Fruit fly (Drosophila melanogaster) whole organism, embryonic: ENCODE data around the gene CG15534.

ENCODE experiments used
- Bgb ChIP-seq: fragments of 200-800 bp; sonication (Bioruptor generic); IDR thresholded peaks from 2 replicates; pipeline ENCODE4 v1.3.6; 2022; ENCODE audit warnings: missing biosample characterization, missing genetic modification characterization; ENCODE audit not compliant: partially characterized antibody
- C15 ChIP-seq: fragments of 200-800 bp; sonication (Bioruptor generic); IDR thresholded peaks from 3 replicates; pipeline ENCODE4 v1.3.6; 2022; ENCODE audit warnings: missing biosample characterization, missing genetic modification characterization
- CG10543 ChIP-seq: fragments of 200-800 bp; sonication (Bioruptor generic); optimal IDR thresholded peaks from 3 replicates; lab custom pipeline; 2017; ENCODE audit warnings: missing biosample characterization, mild to moderate bottlenecking, missing genetic modification characterization, moderate library complexity
- CG11696 ChIP-seq: fragments of 200-800 bp; sonication (Bioruptor generic); IDR thresholded peaks from 2 replicates; pipeline ENCODE4 v1.3.6; 2022; ENCODE audit warnings: missing biosample characterization, missing genetic modification characterization
- CG13624 ChIP-seq: fragments of 200-800 bp; sonication (Bioruptor generic); optimal IDR thresholded peaks from 2 replicates; lab custom pipeline; 2016; ENCODE audit warnings: missing biosample characterization, missing genetic modification characterization
- CG18011 ChIP-seq: fragments of 200-800 bp; sonication (Bioruptor generic); optimal IDR thresholded peaks from 2 replicates; lab custom pipeline; 2017; ENCODE audit warnings: missing biosample characterization, missing genetic modification characterization, mild to moderate bottlenecking, moderate library complexity, missing genotype
- CG4820 ChIP-seq: fragments of 200-800 bp; sonication (Bioruptor generic); optimal IDR thresholded peaks from 3 replicates; lab custom pipeline; 2016; ENCODE audit warnings: missing biosample characterization, missing genetic modification characterization
- CG6791 ChIP-seq: fragments of 200-800 bp; sonication (Bioruptor generic); IDR thresholded peaks from 3 replicates; pipeline ENCODE4 v1.3.6; 2022; ENCODE audit warnings: missing biosample characterization, missing genetic modification characterization; ENCODE audit not compliant: partially characterized antibody
- CG7357 ChIP-seq: fragments of 200-800 bp; sonication (Bioruptor generic); IDR thresholded peaks from 3 replicates; pipeline ENCODE4 v1.3.6; 2022; ENCODE audit warnings: missing biosample characterization, missing genetic modification characterization
- CG7987 ChIP-seq: fragments of 200-800 bp; sonication (Bioruptor generic); optimal IDR thresholded peaks from 2 replicates; lab custom pipeline; 2018; ENCODE audit warnings: missing biosample characterization, mild to moderate bottlenecking, missing genetic modification characterization, moderate library complexity
- CG8290 ChIP-seq, 3 experiments: fragments of 200-800 bp; sonication (Bioruptor generic); optimal IDR thresholded peaks; 2 replicates each; lab custom pipeline; 2016 to 2019; ENCODE audit warnings: missing biosample characterization in 3 of 3, missing genetic modification characterization in 3 of 3, mild to moderate bottlenecking in 2 of 3, moderate library complexity in 1 of 3
- CHES-1-like ChIP-seq: fragments of 200-800 bp; sonication (Bioruptor generic); optimal IDR thresholded peaks from 2 replicates; lab custom pipeline; 2016; ENCODE audit warnings: missing biosample characterization, missing genetic modification characterization
- CTCF ChIP-seq: fragments of 200-800 bp; sonication (Bioruptor generic); optimal IDR thresholded peaks from 2 replicates; lab custom pipeline; 2017; ENCODE audit warnings: missing biosample characterization, mild to moderate bottlenecking, missing genetic modification characterization, moderate library complexity
- Dbx ChIP-seq: fragments of 200-800 bp; sonication (Bioruptor generic); IDR thresholded peaks from 3 replicates; pipeline ENCODE4 v1.3.6; 2022; ENCODE audit warnings: missing biosample characterization, missing genetic modification characterization
- Dp ChIP-seq: fragments of 200-800 bp; sonication (Bioruptor generic); optimal IDR thresholded peaks from 2 replicates; lab custom pipeline; 2018; ENCODE audit warnings: missing biosample characterization, mild to moderate bottlenecking, missing genetic modification characterization, moderate library complexity
- HmgD ChIP-seq: fragments of 200-800 bp; sonication (Bioruptor generic); optimal IDR thresholded peaks from 3 replicates; lab custom pipeline; 2016; ENCODE audit warnings: missing biosample characterization, missing genetic modification characterization
- HmgZ ChIP-seq: fragments of 200-800 bp; sonication (Bioruptor generic); optimal IDR thresholded peaks from 2 replicates; lab custom pipeline; 2018; ENCODE audit warnings: missing biosample characterization, mild to moderate bottlenecking, missing genetic modification characterization
- Lhr ChIP-seq: fragments of 200-800 bp; sonication (Bioruptor generic); optimal IDR thresholded peaks from 3 replicates; lab custom pipeline; 2017; ENCODE audit warnings: mild to moderate bottlenecking, missing biosample characterization, missing genetic modification reagents, missing genetic modification characterization
- MBD-R2 ChIP-seq: fragments of 200-800 bp; sonication (Bioruptor generic); IDR thresholded peaks from 2 replicates; pipeline ENCODE4 v1.3.6; 2022; ENCODE audit warnings: missing biosample characterization, missing genetic modification characterization
- MESR4 ChIP-seq: fragments of 200-800 bp; sonication (Bioruptor generic); optimal IDR thresholded peaks from 2 replicates; lab custom pipeline; 2018; ENCODE audit warnings: missing biosample characterization, mild to moderate bottlenecking, missing genetic modification characterization, moderate library complexity
- Pdp1 ChIP-seq, 2 experiments: fragments of 200-800 bp; sonication (Bioruptor generic); optimal IDR thresholded peaks; 3 replicates each; lab custom pipeline; 2016; ENCODE audit warnings: missing biosample characterization in 2 of 2, missing genetic modification characterization in 2 of 2, mild to moderate bottlenecking in 1 of 2, moderate library complexity in 1 of 2
- Sry-β ChIP-seq: fragments of 200-800 bp; sonication (Bioruptor generic); optimal IDR thresholded peaks from 2 replicates; lab custom pipeline; 2018; ENCODE audit warnings: missing biosample characterization, mild to moderate bottlenecking, missing genetic modification characterization, moderate library complexity
- Stat92E ChIP-seq, 3 experiments: fragments of >200 bp in 2 of 3; fragments of 200-800 bp in 1 of 3; sonication (Bioruptor generic) in 1 of 3; optimal IDR thresholded peaks; 2 replicates each; lab custom pipeline; 2017 to 2019; ENCODE audit warnings: missing biosample characterization in 3 of 3, missing genetic modification characterization in 3 of 3, mild to moderate bottlenecking in 1 of 3, moderate library complexity in 1 of 3
- Trl ChIP-seq, 3 experiments: fragments of >200 bp in 2 of 3; fragments of 200-800 bp in 1 of 3; sonication (Bioruptor generic) in 1 of 3; optimal IDR thresholded peaks; 2 replicates in 1 of 3; 3 replicates in 2 of 3; lab custom pipeline; 2016 to 2017; ENCODE audit warnings: missing biosample characterization in 1 of 3, missing genetic modification characterization in 1 of 3
- YL-1 ChIP-seq: fragments of 200-800 bp; sonication (Bioruptor generic); optimal IDR thresholded peaks from 3 replicates; lab custom pipeline; 2017; ENCODE audit warnings: missing biosample characterization, mild to moderate bottlenecking, missing genetic modification characterization
- amos ChIP-seq: fragments of 200-800 bp; sonication (Bioruptor generic); IDR thresholded peaks from 2 replicates; pipeline ENCODE4 v1.3.6; 2022; ENCODE audit warnings: missing biosample characterization, missing genetic modification characterization; ENCODE audit not compliant: partially characterized antibody
- chinmo ChIP-seq: fragments of 200-800 bp; sonication (Bioruptor generic); IDR thresholded peaks from 4 replicates; pipeline ENCODE4 v1.3.6; 2022; ENCODE audit warnings: missing biosample characterization, missing genetic modification characterization; ENCODE audit not compliant: partially characterized antibody
- ci ChIP-seq: fragments of 200-800 bp; sonication (Bioruptor generic); IDR thresholded peaks from 3 replicates; pipeline ENCODE4 v1.3.6; 2022; ENCODE audit warnings: missing biosample characterization, missing genetic modification characterization
- crc ChIP-seq: fragments of 200-800 bp; sonication (Bioruptor generic); optimal IDR thresholded peaks from 2 replicates; lab custom pipeline; 2016; ENCODE audit warnings: missing biosample characterization, missing genetic modification characterization
- crp ChIP-seq, 2 experiments: fragments of 200-800 bp; sonication (Bioruptor generic); optimal IDR thresholded peaks; 2 replicates in 1 of 2; 3 replicates in 1 of 2; lab custom pipeline; 2017; ENCODE audit warnings: missing biosample characterization in 2 of 2, missing genetic modification characterization in 2 of 2, mild to moderate bottlenecking in 1 of 2, moderate library complexity in 1 of 2
- dm ChIP-seq: fragments of 200-800 bp; sonication (Bioruptor generic); optimal IDR thresholded peaks from 3 replicates; lab custom pipeline; 2016; ENCODE audit warnings: missing biosample characterization, missing genetic modification characterization
- ftz-f1 ChIP-seq: fragments of 200-800 bp; sonication (Bioruptor generic); optimal IDR thresholded peaks from 2 replicates; lab custom pipeline; 2016; ENCODE audit warnings: missing biosample characterization, missing genetic modification characterization
- grn ChIP-seq: fragments of 200-800 bp; sonication (Bioruptor generic); optimal IDR thresholded peaks from 3 replicates; lab custom pipeline; 2017; ENCODE audit warnings: missing biosample characterization, missing genetic modification characterization
- gro ChIP-seq: fragments of 200-800 bp; sonication (Bioruptor generic); optimal IDR thresholded peaks from 2 replicates; lab custom pipeline; 2016; ENCODE audit warnings: missing biosample characterization, missing genetic modification characterization
- her ChIP-seq: fragments of 200-800 bp; sonication (Bioruptor generic); optimal IDR thresholded peaks from 2 replicates; lab custom pipeline; 2016; ENCODE audit warnings: missing biosample characterization, missing genetic modification characterization
- kay ChIP-seq: fragments of 200-800 bp; sonication (Bioruptor generic); optimal IDR thresholded peaks from 2 replicates; lab custom pipeline; 2016; ENCODE audit warnings: missing biosample characterization, missing genetic modification characterization
- knrl ChIP-seq: fragments of 200-800 bp; sonication (Bioruptor generic); IDR thresholded peaks from 3 replicates; pipeline ENCODE4 v1.3.6; 2022; ENCODE audit warnings: missing biosample characterization, missing genetic modification characterization; ENCODE audit not compliant: partially characterized antibody
- nom ChIP-seq: fragments of 200-800 bp; sonication (Bioruptor generic); optimal IDR thresholded peaks from 2 replicates; lab custom pipeline; 2017; ENCODE audit warnings: missing biosample characterization, missing genetic modification characterization, mild to moderate bottlenecking, moderate library complexity, missing genetic modification reagents
- pzg ChIP-seq: fragments of 200-800 bp; sonication (Bioruptor generic); optimal IDR thresholded peaks from 3 replicates; lab custom pipeline; 2018; ENCODE audit warnings: missing biosample characterization, mild to moderate bottlenecking, missing genetic modification characterization, moderate library complexity
- schlank ChIP-seq: fragments of 200-800 bp; sonication (Bioruptor generic); optimal IDR thresholded peaks from 2 replicates; lab custom pipeline; 2018; ENCODE audit warnings: missing biosample characterization, mild to moderate bottlenecking, missing genetic modification characterization
- sd ChIP-seq: fragments of 200-800 bp; sonication (Bioruptor generic); optimal IDR thresholded peaks from 3 replicates; lab custom pipeline; 2018; ENCODE audit warnings: missing biosample characterization, mild to moderate bottlenecking, missing genetic modification characterization, moderate library complexity
- seq ChIP-seq: fragments of 200-800 bp; sonication (Bioruptor generic); IDR thresholded peaks from 2 replicates; pipeline ENCODE4 v1.3.6; 2022; ENCODE audit warnings: missing biosample characterization, missing genetic modification characterization
- sna ChIP-seq: fragments of 200-800 bp; sonication (Bioruptor generic); IDR thresholded peaks from 2 replicates; pipeline ENCODE4 v1.3.6; 2022; ENCODE audit warnings: missing biosample characterization, missing genetic modification characterization; ENCODE audit not compliant: partially characterized antibody
- so ChIP-seq: fragments of 200-800 bp; sonication (Bioruptor generic); IDR thresholded peaks from 3 replicates; pipeline ENCODE4 v1.3.6; 2022; ENCODE audit warnings: missing biosample characterization, missing genetic modification characterization
- stwl ChIP-seq: fragments of 200-800 bp; sonication (Bioruptor generic); optimal IDR thresholded peaks from 3 replicates; lab custom pipeline; 2018; ENCODE audit warnings: missing biosample characterization, mild to moderate bottlenecking, missing genetic modification characterization, moderate library complexity
- tgo ChIP-seq: fragments of 200-800 bp; sonication (Bioruptor generic); IDR thresholded peaks from 3 replicates; pipeline ENCODE4 v1.3.6; 2022; ENCODE audit warnings: missing biosample characterization, missing genetic modification characterization
- zen ChIP-seq: fragments of 200-800 bp; sonication (Bioruptor generic); optimal IDR thresholded peaks from 3 replicates; lab custom pipeline; 2018; ENCODE audit warnings: missing biosample characterization, mild to moderate bottlenecking, missing genetic modification characterization, moderate library complexity

The CG15534 gene

DNA sequence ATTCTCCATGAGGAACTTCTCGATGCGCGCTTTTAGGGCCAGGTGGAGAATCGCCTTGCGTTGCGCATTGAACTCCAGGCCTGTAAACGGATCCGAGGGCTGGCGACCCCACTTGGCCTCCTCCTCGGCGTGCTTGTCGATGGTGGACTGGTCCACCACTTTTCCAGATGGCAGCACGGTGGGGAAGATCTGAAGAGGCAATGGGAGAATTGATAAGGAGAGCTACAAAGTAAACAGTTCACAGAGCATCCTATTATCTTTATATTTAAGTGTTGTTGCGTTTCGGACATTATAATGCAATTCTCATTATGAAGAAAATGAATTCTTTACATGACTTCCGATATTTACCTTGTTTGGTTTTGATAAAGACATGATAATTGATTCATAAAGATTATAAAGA, 5.2 kb upstream of the CG15534 start:
- TF ChIP-seq grn (GFP tag; lab: Kevin White, UChicago) (no peak), CG10543 (GFP tag; lab: Kevin White, UChicago) (no peak), C15 (GFP tag; lab: Robert Waterston, UW) (no peak), schlank (tag; lab: Kevin White, UChicago) (no peak), CG11696 (GFP tag; lab: Robert Waterston, UW) (no peak), dm (GFP tag; lab: Kevin White, UChicago) (no peak), seq (no peak)

DNA sequence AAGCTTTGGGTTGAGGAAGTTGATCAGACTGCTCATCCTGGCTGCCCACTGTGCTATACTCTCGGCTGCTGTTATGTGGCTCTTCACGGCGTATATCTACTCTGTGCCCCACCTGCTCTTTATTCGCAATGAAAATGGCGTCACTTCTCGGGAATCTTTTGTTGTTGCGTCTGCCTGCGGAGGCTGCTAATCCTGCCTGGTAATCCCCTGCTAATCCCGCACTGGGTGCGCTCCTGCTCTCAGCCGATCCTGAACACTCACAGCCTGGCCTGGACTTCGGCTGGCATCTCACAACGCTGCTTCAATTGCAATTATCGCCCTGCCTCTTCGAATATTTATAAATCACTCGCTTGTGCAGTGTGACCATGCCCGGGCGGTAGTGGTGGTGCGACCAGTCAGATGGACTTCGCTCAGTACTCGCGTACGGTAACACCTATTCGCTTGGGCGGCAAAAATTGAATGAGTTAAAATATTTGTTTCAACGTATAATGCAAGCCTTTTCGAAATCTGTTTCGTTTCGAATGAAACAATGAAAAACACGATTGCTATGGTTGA, 4.0 kb upstream of the CG15534 start, which contains the start of gene CG2218:
Gene CG2218, minus strand, starts transcription at position 472 of the 555 bp plus-strand sequence.
- TF ChIP-seq gro (peak; percentile 46), Dbx (0 out of 3 replicates have a peak, but pooled peaks have one; percentile 17), CTCF (GFP tag; lab: Kevin White, UChicago) (peak; percentile 54), so (no peak), MESR4 (GFP tag; lab: Kevin White, UChicago) (peak; percentile 93), Sry-β (GFP tag; lab: Kevin White, UChicago) (no peak), HmgD (GFP tag; lab: Kevin White, UChicago) (peak; percentile 76), crc (GFP tag; lab: Kevin White, UChicago) (no peak), chinmo (GFP tag; lab: Robert Waterston, UW) (peak; percentile 30; the same call in 1 of the 4 replicates), CG8290 (GFP tag; optimal IDR thresholded peaks at IDR 0.05; lab: Kevin White, UChicago) (no peak), CG8290 (tag; optimal IDR thresholded peaks at IDR 0.05; lab: Kevin White, UChicago) (no peak), Trl (optimal IDR thresholded peaks at IDR 0.05; lab: Kevin White, UChicago) (no peak), Trl (GFP tag; optimal IDR thresholded peaks at IDR 0.05; lab: Kevin White, UChicago) (no peak), YL-1 (peak; percentile 80), sd (peak; percentile 25), zen (tag; lab: Kevin White, UChicago) (peak; percentile 52), ftz-f1 (GFP tag; lab: Kevin White, UChicago) (peak; percentile 36), tgo (no peak), CG7987 (GFP tag; lab: Kevin White, UChicago) (peak; percentile 26), HmgZ (peak; percentile 78), pzg (GFP tag; lab: Kevin White, UChicago) (peak; percentile 96), CG7357 (GFP tag; lab: Robert Waterston, UW) (no peak), CG6791 (GFP tag; lab: Robert Waterston, UW) (peak; percentile 53; the same call in 1 of the 3 replicates), Pdp1 (GFP tag; optimal IDR thresholded peaks at IDR 0.05; lab: Kevin White, UChicago) (peak in 1 of 2 experiments; percentile 57), CHES-1-like (GFP tag; lab: Kevin White, UChicago) (peak; percentile 25), Bgb (GFP tag; lab: Robert Waterston, UW) (peak; percentile 56), kay (GFP tag; lab: Kevin White, UChicago) (no peak), ci (GFP tag; lab: Robert Waterston, UW) (no peak), MBD-R2 (peak; percentile 72), Stat92E (GFP tag; optimal IDR thresholded peaks at IDR 0.05; lab: Kevin White, UChicago) (peak in 1 of 3 experiments; percentile 58), Dp (GFP tag; lab: Kevin White, UChicago) (peak; percentile 98), Lhr (peak; percentile 25), CG18011 (GFP tag; lab: Kevin White, UChicago) (no peak), amos (GFP tag; lab: Robert Waterston, UW) (peak; percentile 50; the same call in 1 of the 2 replicates), CG4820 (GFP tag; lab: Kevin White, UChicago) (no peak), nom (GFP tag; lab: Kevin White, UChicago) (peak; percentile 86), stwl (peak; percentile 95), sna (GFP tag; lab: Robert Waterston, UW) (peak; percentile 21; the same call in 1 of the 2 replicates), CG13624 (GFP tag; lab: Kevin White, UChicago) (no peak), her (GFP tag; lab: Kevin White, UChicago) (peak; percentile 11), crp (GFP tag; optimal IDR thresholded peaks at IDR 0.05; lab: Kevin White, UChicago) (peak in 1 of 2 experiments; percentile 68), knrl (GFP tag; lab: Robert Waterston, UW) (peak; percentile 45; the same call in 2 of the 3 replicates)
